Fruit fly (Drosophila melanogaster) whole organism, wandering third instar larva: ENCODE results near the gene CG11373.

Experiments
- CG32264 ChIP-seq: fragments of 200-800 bp; sonication (Bioruptor generic); optimal IDR thresholded peaks from 2 replicates; lab custom pipeline; 2016; ENCODE audit warnings: missing biosample characterization, missing genetic modification characterization
- CG9705 ChIP-seq: fragments of 200-800 bp; sonication (Bioruptor generic); optimal IDR thresholded peaks from 2 replicates; lab custom pipeline; 2018; ENCODE audit warnings: missing biosample characterization, mild to moderate bottlenecking, missing genetic modification characterization
- CrebA ChIP-seq: fragments of 200-800 bp; sonication (Bioruptor generic); optimal IDR thresholded peaks from 2 replicates; lab custom pipeline; 2016; ENCODE audit warnings: missing biosample characterization, mild to moderate bottlenecking, missing genetic modification characterization, borderline replicate concordance
- Dfd ChIP-seq: fragments of >200 bp; optimal IDR thresholded peaks from 2 replicates; lab custom pipeline; 2017; ENCODE audit warnings: missing biosample characterization, missing genetic modification characterization
- Dif ChIP-seq: fragments of 200-275, 200-300 bp; sonication (Bioruptor generic); optimal IDR thresholded peaks from 2 replicates; lab custom pipeline; 2018; ENCODE audit warnings: missing biosample characterization, missing genetic modification characterization; ENCODE audit not compliant: partially characterized antibody
- GATAd ChIP-seq: sonication (Bioruptor generic); optimal IDR thresholded peaks from 2 replicates; lab custom pipeline; 2016; ENCODE audit warnings: missing biosample characterization, missing genetic modification characterization
- Hnf4 ChIP-seq: fragments of 200-800 bp; sonication (Bioruptor generic); optimal IDR thresholded peaks from 2 replicates; lab custom pipeline; 2016; ENCODE audit warnings: missing biosample characterization, mild to moderate bottlenecking, missing genetic modification characterization
- Hr83 ChIP-seq: fragments of 200-300 bp; sonication (Bioruptor generic); optimal IDR thresholded peaks from 2 replicates; lab custom pipeline; 2016; ENCODE audit warnings: missing biosample characterization, mild to moderate bottlenecking, missing genetic modification characterization, moderate library complexity; ENCODE audit not compliant: poor library complexity, severe bottlenecking
- Jra ChIP-seq: sonication (Bioruptor generic); optimal IDR thresholded peaks from 2 replicates; lab custom pipeline; 2016; ENCODE audit warnings: missing biosample characterization, missing genetic modification characterization
- Rel ChIP-seq, 2 experiments: fragments of 200-800 bp; sonication (Bioruptor generic) in 1 of 2; optimal IDR thresholded peaks; 2 replicates in 1 of 2; 3 replicates in 1 of 2; lab custom pipeline; 2016 to 2019; ENCODE audit warnings: mild to moderate bottlenecking in 2 of 2, missing biosample characterization in 2 of 2, missing genetic modification characterization in 2 of 2, moderate library complexity in 1 of 2
- Sp1 ChIP-seq: fragments of 200-800 bp; sonication (Bioruptor generic); optimal IDR thresholded peaks from 3 replicates; lab custom pipeline; 2019; ENCODE audit warnings: missing biosample characterization, mild to moderate bottlenecking, missing genetic modification characterization, moderate library complexity
- Vsx2 ChIP-seq: fragments of 200-300, 225-300 bp; sonication (Bioruptor generic); optimal IDR thresholded peaks from 2 replicates; lab custom pipeline; 2018; ENCODE audit warnings: missing biosample characterization, missing genetic modification characterization; ENCODE audit not compliant: partially characterized antibody
- brk ChIP-seq: fragments of 200-800 bp; sonication (Bioruptor generic); optimal IDR thresholded peaks from 2 replicates; lab custom pipeline; 2016; ENCODE audit warnings: missing biosample characterization, mild to moderate bottlenecking, missing genetic modification characterization
- dsf ChIP-seq: sonication (Bioruptor generic); optimal IDR thresholded peaks from 2 replicates; lab custom pipeline; 2016; ENCODE audit warnings: missing biosample characterization, missing genetic modification characterization, borderline replicate concordance
- foxo ChIP-seq, 2 experiments: fragments of 200-800 bp; sonication (Bioruptor generic); optimal IDR thresholded peaks; 2 replicates in 1 of 2; 3 replicates in 1 of 2; lab custom pipeline; 2016 to 2017; ENCODE audit warnings: missing biosample characterization in 2 of 2, missing genetic modification characterization in 2 of 2
- lola ChIP-seq: fragments of >200 bp; optimal IDR thresholded peaks from 2 replicates; lab custom pipeline; 2017; ENCODE audit warnings: missing biosample characterization, missing genetic modification characterization
- usp ChIP-seq: fragments of >200 bp; optimal IDR thresholded peaks from 2 replicates; lab custom pipeline; 2017; ENCODE audit warnings: missing biosample characterization, missing genetic modification characterization

The CG11373 gene

DNA sequence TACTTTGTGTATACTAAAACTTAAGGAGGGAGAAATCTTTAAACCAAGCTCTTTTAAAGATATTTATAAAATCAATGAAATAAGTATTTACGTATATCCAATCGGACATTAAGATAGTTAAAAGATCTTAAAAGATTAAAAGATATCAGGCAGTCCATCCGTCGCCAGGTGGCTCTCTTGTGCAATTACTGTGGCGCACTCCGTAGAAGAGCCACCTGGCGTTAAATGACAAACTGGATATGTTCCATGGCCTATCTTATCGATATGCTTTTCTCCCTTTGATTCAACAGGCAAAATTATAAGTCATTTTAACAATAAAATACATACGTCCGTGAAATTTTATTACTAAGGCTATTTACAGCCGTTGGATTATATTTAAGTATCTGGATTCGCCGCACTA, 32.9 kb downstream of the CG11373 start:
- TF ChIP-seq usp (GFP tag; lab: Kevin White, UChicago) (no peak), foxo (GFP tag; optimal IDR thresholded peaks at IDR 0.05; lab: Kevin White, UChicago) (no peak), CG32264 (no peak), dsf (GFP tag; lab: Kevin White, UChicago) (no peak), CrebA (no peak), Hr83 (GFP tag; lab: Kevin White, UChicago) (no peak), Vsx2 (no peak), Dif (GFP tag; lab: Kevin White, UChicago) (no peak), brk (GFP tag; lab: Kevin White, UChicago) (no peak), Sp1 (no peak), Dfd (GFP tag; lab: Kevin White, UChicago) (no peak), CG9705 (GFP tag; lab: Kevin White, UChicago) (no peak), Rel (GFP tag; optimal IDR thresholded peaks at IDR 0.05; lab: Kevin White, UChicago) (no peak), Rel (tag; optimal IDR thresholded peaks at IDR 0.05; lab: Kevin White, UChicago) (no peak), Jra (no peak), Hnf4 (GFP tag; lab: Kevin White, UChicago) (no peak), lola (GFP tag; lab: Kevin White, UChicago) (no peak), GATAd (GFP tag; lab: Kevin White, UChicago) (no peak)

DNA sequence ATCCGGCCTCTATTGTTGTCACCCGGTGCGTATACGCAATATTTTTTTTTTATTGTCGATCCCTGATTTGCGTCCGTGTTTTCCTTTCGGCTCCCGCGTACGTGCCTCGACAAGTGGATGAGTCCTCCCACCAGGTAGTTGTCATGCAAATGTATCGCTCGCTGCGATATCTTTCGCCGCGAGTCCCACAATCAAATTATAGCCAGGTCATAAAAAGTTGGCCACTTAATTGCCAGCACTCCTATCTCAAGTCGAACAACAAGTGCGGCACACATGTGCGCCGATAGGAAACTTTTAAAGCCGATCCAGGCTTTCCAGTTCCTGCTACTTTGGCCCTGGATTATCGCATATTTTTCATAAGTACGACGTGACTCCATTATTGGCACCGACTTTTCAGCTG, 36.1 kb downstream of the CG11373 start:
- TF ChIP-seq usp (GFP tag; lab: Kevin White, UChicago), result no peak
